Fruit fly (Drosophila melanogaster): Measurements from ENCODE around the gene Pkd2.
A peak's percentile ranks its signal among the peaks of the same experiment; 100 is the strongest.

Gene Pkd2

DNA sequence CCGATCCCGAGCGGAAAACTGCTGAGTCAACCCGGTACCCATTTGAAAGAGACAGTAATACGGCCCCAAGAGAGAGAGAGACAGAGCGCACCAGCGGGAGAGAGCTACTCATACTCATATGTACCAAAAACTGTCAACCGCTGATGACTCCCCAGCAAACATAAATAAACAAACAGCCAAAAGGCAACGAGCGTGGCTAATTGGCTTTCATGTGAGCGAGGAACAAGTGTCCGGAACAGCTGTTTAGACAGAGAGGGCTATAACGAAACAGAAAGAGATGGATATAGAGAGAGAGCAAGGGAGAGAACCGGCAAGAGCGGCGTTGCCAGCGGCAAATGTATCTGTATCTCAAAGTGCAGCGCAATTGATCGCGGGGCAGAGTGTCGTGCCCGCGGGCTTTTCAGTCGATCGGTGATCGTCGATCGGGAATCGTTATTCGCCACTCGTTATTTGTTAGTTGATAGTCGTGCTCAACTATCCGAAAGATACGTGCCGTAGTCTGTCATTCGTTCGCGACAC lies 32.1 kb upstream of the Pkd2 start (continued):
- TF ChIP-seq nau (GFP tag; optimal IDR thresholded peaks at IDR 0.05) (peak; percentile 64), CG31224 (GFP tag; IDR thresholded peaks at IDR 0.05) (no peak), grau (tag; optimal IDR thresholded peaks at IDR 0.05) (peak; percentile 9), MBD-R2 (GFP tag; IDR thresholded peaks at IDR 0.05) (no peak), Dfd (GFP tag; optimal IDR thresholded peaks at IDR 0.05) (no peak), Tbp (GFP tag; optimal IDR thresholded peaks at IDR 0.05) (no peak), Hsf (GFP tag; optimal IDR thresholded peaks at IDR 0.05) (no peak), ash1 (GFP tag; optimal IDR thresholded peaks at IDR 0.05) (no peak), E2f1 (GFP tag; IDR thresholded peaks at IDR 0.05) (no peak; the same call in 1 of the 2 replicates), pros (GFP tag; optimal IDR thresholded peaks at IDR 0.05) (no peak), nom (GFP tag; optimal IDR thresholded peaks at IDR 0.05) (no peak), CG2202 (tag; optimal IDR thresholded peaks at IDR 0.05) (peak; percentile 40), crp (GFP tag; optimal IDR thresholded peaks at IDR 0.05) (peak in 1 of 2 experiments; percentile 83), Hand (GFP tag; optimal IDR thresholded peaks at IDR 0.05) (no peak), CG14860 (GFP tag; IDR thresholded peaks at IDR 0.05; ENCODE audit: partially characterized antibody) (no peak), CG5180 (GFP tag; optimal IDR thresholded peaks at IDR 0.05) (peak; percentile 5), Mad (GFP tag; optimal IDR thresholded peaks at IDR 0.05) (no peak), sens (GFP tag) (peak; percentile 70), CG10979 (tag; optimal IDR thresholded peaks at IDR 0.05) (peak; percentile 4), CG6854 (GFP tag; optimal IDR thresholded peaks at IDR 0.05) (peak; percentile 21), eyg (GFP tag; optimal IDR thresholded peaks at IDR 0.05) (no peak), stwl (tag; optimal IDR thresholded peaks at IDR 0.05) (peak; percentile 14), dm (GFP tag; optimal IDR thresholded peaks at IDR 0.05) (peak; percentile 6), sc (optimal IDR thresholded peaks at IDR 0.05) (no peak), sc (GFP tag; optimal IDR thresholded peaks at IDR 0.05) (no peak), Hr78 (GFP tag; optimal IDR thresholded peaks at IDR 0.05) (peak in 1 of 2 experiments; percentile 41), ind (GFP tag; optimal IDR thresholded peaks at IDR 0.05) (no peak), pho (GFP tag; optimal IDR thresholded peaks at IDR 0.05) (no peak), slbo (GFP tag; IDR thresholded peaks at IDR 0.05) (no peak), CG3847 (GFP tag; IDR thresholded peaks at IDR 0.05) (no peak), z (GFP tag; IDR thresholded peaks at IDR 0.05) (peak; percentile 57; the same call in 1 of the 3 replicates), CG9727 (GFP tag; optimal IDR thresholded peaks at IDR 0.05) (peak; percentile 1), Kr (GFP tag; optimal IDR thresholded peaks at IDR 0.05) (peak; percentile 17), fu2 (GFP tag; optimal IDR thresholded peaks at IDR 0.05) (no peak), mld (GFP tag; IDR thresholded peaks at IDR 0.05; ENCODE audit: partially characterized antibody) (no peak), C15 (GFP tag; IDR thresholded peaks at IDR 0.05) (no peak), jing (GFP tag; optimal IDR thresholded peaks at IDR 0.05) (no peak), CG17612 (GFP tag; IDR thresholded peaks at IDR 0.05) (no peak), Dref (GFP tag; IDR thresholded peaks at IDR 0.05) (no peak; the same call in 1 of the 2 replicates), zfh2 (GFP tag; optimal IDR thresholded peaks at IDR 0.05) (no peak), Xbp1 (GFP tag; optimal IDR thresholded peaks at IDR 0.05) (no peak), Hr39 (optimal IDR thresholded peaks at IDR 0.05) (no peak), CG13894 (tag; optimal IDR thresholded peaks at IDR 0.05) (peak; percentile 50), Camta (GFP tag; optimal IDR thresholded peaks at IDR 0.05) (no peak), CG7271 (tag; optimal IDR thresholded peaks at IDR 0.05) (no peak), CG4282 (GFP tag; optimal IDR thresholded peaks at IDR 0.05) (no peak), Adf1 (GFP tag; IDR thresholded peaks at IDR 0.05) (peak; percentile 43; the same call in 1 of the 2 replicates), bab2 (GFP tag; optimal IDR thresholded peaks at IDR 0.05) (no peak), dpn (GFP tag; optimal IDR thresholded peaks at IDR 0.05) (no peak), CG8924 (tag; optimal IDR thresholded peaks at IDR 0.05) (no peak), bsh (GFP tag; optimal IDR thresholded peaks at IDR 0.05) (no peak)

Data from whole organism, embryonic.